Worm (Caenorhabditis elegans) whole organism, L2 larva: ENCODE results near the gene vab-19.

Experiments
- C34F6.9 ChIP-seq: fragments of 150-350 bp; optimal IDR thresholded peaks from 2 replicates; lab custom pipeline; 2014; ENCODE audit warnings: missing biosample characterization, missing genetic modification characterization
- F13H6.1 ChIP-seq: sonication (generic microtip); optimal IDR thresholded peaks from 2 replicates; lab custom pipeline; 2016; ENCODE audit warnings: missing genetic modification characterization, missing compliant biosample characterization
- R02D3.7 ChIP-seq: fragments of 150-350 bp; optimal IDR thresholded peaks from 2 replicates; lab custom pipeline; 2014; ENCODE audit warnings: missing biosample characterization, missing genetic modification characterization
- Y55F3AM.14 ChIP-seq: fragments of 200-800 bp; sonication (Bioruptor generic); optimal IDR thresholded peaks from 2 replicates; lab custom pipeline; 2018; ENCODE audit warnings: mild to moderate bottlenecking, missing genetic modification characterization, missing compliant biosample characterization
- ZK546.5 ChIP-seq: sonication (generic microtip); optimal IDR thresholded peaks from 2 replicates; lab custom pipeline; 2017; ENCODE audit warnings: missing biosample characterization, missing genetic modification characterization
- alr-1 ChIP-seq: fragments of 150-350 bp; optimal IDR thresholded peaks from 2 replicates; lab custom pipeline; 2014; ENCODE audit warnings: missing biosample characterization, missing genetic modification characterization
- aly-2 ChIP-seq: fragments of 150-350 bp; optimal IDR thresholded peaks from 2 replicates; lab custom pipeline; 2014; ENCODE audit warnings: missing biosample characterization, missing genetic modification characterization
- ama-1 ChIP-seq: fragments of 150-350 bp; optimal IDR thresholded peaks from 2 replicates; lab custom pipeline; 2018; ENCODE audit warnings: inconsistent platforms
- blmp-1 ChIP-seq: sonication (generic microtip); optimal IDR thresholded peaks from 2 replicates; lab custom pipeline; 2017; ENCODE audit warnings: missing genetic modification characterization, mild to moderate bottlenecking, missing compliant biosample characterization, antibody characterized with exemption, moderate library complexity; ENCODE audit not compliant: insufficient read depth
- ceh-16 ChIP-seq: fragments of 150-350 bp; optimal IDR thresholded peaks from 2 replicates; lab custom pipeline; 2014; ENCODE audit warnings: missing biosample characterization, missing genetic modification characterization
- ceh-82 ChIP-seq: fragments of 150-350 bp; optimal IDR thresholded peaks from 2 replicates; lab custom pipeline; 2014; ENCODE audit warnings: missing biosample characterization, missing genetic modification characterization
- crh-2 ChIP-seq: sonication (generic microtip); optimal IDR thresholded peaks from 2 replicates; lab custom pipeline; 2017; ENCODE audit warnings: missing biosample characterization, missing genetic modification characterization
- dmd-4 ChIP-seq: sonication (generic microtip); optimal IDR thresholded peaks from 2 replicates; lab custom pipeline; 2017; ENCODE audit warnings: missing biosample characterization, missing genetic modification characterization
- egl-27 ChIP-seq: sonication (generic microtip); optimal IDR thresholded peaks from 3 replicates; lab custom pipeline; 2017; ENCODE audit warnings: missing biosample characterization, missing genetic modification reagents, missing genetic modification characterization
- elt-3 ChIP-seq: sonication (generic microtip); optimal IDR thresholded peaks from 2 replicates; lab custom pipeline; 2017; ENCODE audit warnings: missing biosample characterization, missing genetic modification characterization
- fos-1 ChIP-seq: fragments of 150-350 bp; optimal IDR thresholded peaks from 2 replicates; lab custom pipeline; 2014; ENCODE audit warnings: missing biosample characterization, missing genetic modification characterization
- lin-11 ChIP-seq: fragments of 150-350 bp; sonication (generic microtip); optimal IDR thresholded peaks from 2 replicates; lab custom pipeline; 2014; ENCODE audit warnings: missing biosample characterization, missing genetic modification characterization, inconsistent platforms, mixed read lengths
- lin-13 ChIP-seq: fragments of 150-350 bp; optimal IDR thresholded peaks from 2 replicates; lab custom pipeline; 2014; ENCODE audit warnings: missing biosample characterization, missing genetic modification reagents, missing genetic modification characterization
- lin-39 ChIP-seq: fragments of 150-350 bp; optimal IDR thresholded peaks from 2 replicates; lab custom pipeline; 2014; ENCODE audit warnings: missing biosample characterization, missing genetic modification reagents, missing genetic modification characterization
- lsy-2 ChIP-seq, 2 experiments: fragments of 150-350 bp in 1 of 2; sonication (generic microtip) in 1 of 2; optimal IDR thresholded peaks; 2 replicates each; lab custom pipeline; 2014 to 2017; ENCODE audit warnings: missing biosample characterization in 2 of 2, missing genetic modification characterization in 2 of 2
- mab-5 ChIP-seq: fragments of 150-350 bp; optimal IDR thresholded peaks from 2 replicates; lab custom pipeline; 2014; ENCODE audit warnings: missing biosample characterization, missing genetic modification characterization
- mbf-1 ChIP-seq: sonication (generic microtip); optimal IDR thresholded peaks from 2 replicates; lab custom pipeline; 2017; ENCODE audit warnings: missing biosample characterization, missing genetic modification characterization
- nhr-10 ChIP-seq: sonication (generic microtip); optimal IDR thresholded peaks from 2 replicates; lab custom pipeline; 2017; ENCODE audit warnings: missing biosample characterization, missing genetic modification characterization
- nhr-11 ChIP-seq: fragments of 150-350 bp; optimal IDR thresholded peaks from 2 replicates; lab custom pipeline; 2014; ENCODE audit warnings: missing biosample characterization, missing genetic modification characterization
- nhr-12 ChIP-seq: fragments of 150-350 bp; optimal IDR thresholded peaks from 2 replicates; lab custom pipeline; 2014; ENCODE audit warnings: missing biosample characterization, missing genetic modification characterization
- nhr-129 ChIP-seq: fragments of 150-350 bp; optimal IDR thresholded peaks from 2 replicates; lab custom pipeline; 2014; ENCODE audit warnings: missing biosample characterization, missing genetic modification characterization
- nhr-21 ChIP-seq: fragments of 150-350 bp; optimal IDR thresholded peaks from 2 replicates; lab custom pipeline; 2014; ENCODE audit warnings: missing biosample characterization, missing genetic modification characterization
- nhr-237 ChIP-seq: fragments of 150-350 bp; optimal IDR thresholded peaks from 2 replicates; lab custom pipeline; 2014; ENCODE audit warnings: missing biosample characterization, missing genetic modification characterization
- nhr-25 ChIP-seq: fragments of 150-350 bp; sonication (generic microtip); optimal IDR thresholded peaks from 3 replicates; lab custom pipeline; 2014; ENCODE audit warnings: missing biosample characterization, missing genetic modification characterization
- nhr-6 ChIP-seq: fragments of 150-350 bp; optimal IDR thresholded peaks from 2 replicates; lab custom pipeline; 2014; ENCODE audit warnings: missing biosample characterization, missing genetic modification characterization
- nhr-77 ChIP-seq: fragments of 150-350 bp; optimal IDR thresholded peaks from 2 replicates; lab custom pipeline; 2014; ENCODE audit warnings: missing biosample characterization, missing genetic modification characterization
- peb-1 ChIP-seq: fragments of 150-350 bp; optimal IDR thresholded peaks from 2 replicates; lab custom pipeline; 2014; ENCODE audit warnings: missing biosample characterization, missing genetic modification characterization
- sem-4 ChIP-seq: fragments of 150-350 bp; optimal IDR thresholded peaks from 2 replicates; lab custom pipeline; 2014; ENCODE audit warnings: missing biosample characterization, missing genetic modification reagents, missing genetic modification characterization
- sma-3 ChIP-seq: sonication (generic microtip); optimal IDR thresholded peaks from 2 replicates; lab custom pipeline; 2016; ENCODE audit warnings: missing genetic modification reagents, missing genetic modification characterization, missing compliant biosample characterization
- sma-9 ChIP-seq, 2 experiments: fragments of 150-350 bp in 1 of 2; sonication (generic microtip) in 1 of 2; optimal IDR thresholded peaks; 2 replicates each; lab custom pipeline; 2014 to 2016; ENCODE audit warnings: missing genetic modification characterization in 2 of 2, mild to moderate bottlenecking in 1 of 2, missing biosample characterization in 1 of 2, missing compliant biosample characterization in 1 of 2, missing genetic modification reagents in 1 of 2, moderate library complexity in 1 of 2
- unc-39 ChIP-seq: fragments of 150-350 bp; optimal IDR thresholded peaks from 2 replicates; lab custom pipeline; 2014; ENCODE audit warnings: missing biosample characterization, missing genetic modification characterization
- unc-55 ChIP-seq: fragments of 150-350 bp; sonication (generic microtip); optimal IDR thresholded peaks from 3 replicates; lab custom pipeline; 2014; ENCODE audit warnings: missing biosample characterization, missing genetic modification reagents, missing genetic modification characterization
- zag-1 ChIP-seq: fragments of 150-350 bp; optimal IDR thresholded peaks from 2 replicates; lab custom pipeline; 2014; ENCODE audit warnings: missing biosample characterization, missing genetic modification characterization
- ztf-1 ChIP-seq: fragments of 200-800 bp; sonication (Bioruptor generic); conservative IDR thresholded peaks from 2 replicates; pipeline ENCODE4 v1.3.6; 2022; ENCODE audit warnings: missing genetic modification characterization, missing compliant biosample characterization
- ztf-11 ChIP-seq: sonication (generic microtip); optimal IDR thresholded peaks from 2 replicates; lab custom pipeline; 2017; ENCODE audit warnings: missing biosample characterization, missing genetic modification characterization
- ztf-4 ChIP-seq: fragments of 150-350 bp; optimal IDR thresholded peaks from 2 replicates; lab custom pipeline; 2014; ENCODE audit warnings: missing biosample characterization, missing genetic modification characterization

The vab-19 gene

ce11 chrII:2454822-2455221 lies 11.7 kb downstream of the vab-19 start:
- TF ChIP-seq lin-11 (tag; lab: Kevin White, UChicago): no peak
- TF ChIP-seq blmp-1 (tag; lab: Kevin White, UChicago): no peak
- no peak for TF ChIP-seq nhr-11 (tag; lab: Kevin White, UChicago)
- no peak for TF ChIP-seq unc-55 (GFP tag; lab: Kevin White, UChicago)
- TF ChIP-seq nhr-237 (tag; lab: Kevin White, UChicago): no peak
- no peak for TF ChIP-seq ztf-11 (tag; lab: Kevin White, UChicago)
- TF ChIP-seq F13H6.1 (tag; lab: Kevin White, UChicago): peak; percentile 88
- TF ChIP-seq aly-2 (tag; lab: Kevin White, UChicago): no peak
- TF ChIP-seq sma-3 (GFP tag; lab: Kevin White, UChicago): peak; percentile 27
- TF ChIP-seq zag-1 (tag; lab: Kevin White, UChicago): no peak
- TF ChIP-seq nhr-129 (tag; lab: Kevin White, UChicago): peak; percentile 65
- TF ChIP-seq nhr-77 (tag; lab: Kevin White, UChicago): no peak
- no peak for TF ChIP-seq ZK546.5
- TF ChIP-seq peb-1 (tag; lab: Kevin White, UChicago): peak; percentile 77
- no peak for TF ChIP-seq ama-1
- no peak for TF ChIP-seq nhr-12 (tag; lab: Kevin White, UChicago)
- TF ChIP-seq lin-39 (tag; lab: Kevin White, UChicago): no peak
- no peak for TF ChIP-seq ceh-82 (tag; lab: Kevin White, UChicago)
- no peak for TF ChIP-seq Y55F3AM.14
- TF ChIP-seq R02D3.7: no peak
- TF ChIP-seq fos-1: peak; percentile 85
- no peak for TF ChIP-seq nhr-25 (tag; lab: Kevin White, UChicago)
- no peak for TF ChIP-seq dmd-4 (tag; lab: Kevin White, UChicago)
- no peak for TF ChIP-seq elt-3 (tag; lab: Kevin White, UChicago)
- no peak for TF ChIP-seq unc-39
- TF ChIP-seq ceh-16: no peak
- no peak for TF ChIP-seq ztf-4
- TF ChIP-seq alr-1: no peak
- no peak for TF ChIP-seq nhr-21 (tag; lab: Kevin White, UChicago)
- TF ChIP-seq sma-9 (GFP tag; optimal IDR thresholded peaks at IDR 0.05; lab: Kevin White, UChicago): peak; percentile 9
- TF ChIP-seq sma-9 (tag; optimal IDR thresholded peaks at IDR 0.05; lab: Kevin White, UChicago): no peak

DNA sequence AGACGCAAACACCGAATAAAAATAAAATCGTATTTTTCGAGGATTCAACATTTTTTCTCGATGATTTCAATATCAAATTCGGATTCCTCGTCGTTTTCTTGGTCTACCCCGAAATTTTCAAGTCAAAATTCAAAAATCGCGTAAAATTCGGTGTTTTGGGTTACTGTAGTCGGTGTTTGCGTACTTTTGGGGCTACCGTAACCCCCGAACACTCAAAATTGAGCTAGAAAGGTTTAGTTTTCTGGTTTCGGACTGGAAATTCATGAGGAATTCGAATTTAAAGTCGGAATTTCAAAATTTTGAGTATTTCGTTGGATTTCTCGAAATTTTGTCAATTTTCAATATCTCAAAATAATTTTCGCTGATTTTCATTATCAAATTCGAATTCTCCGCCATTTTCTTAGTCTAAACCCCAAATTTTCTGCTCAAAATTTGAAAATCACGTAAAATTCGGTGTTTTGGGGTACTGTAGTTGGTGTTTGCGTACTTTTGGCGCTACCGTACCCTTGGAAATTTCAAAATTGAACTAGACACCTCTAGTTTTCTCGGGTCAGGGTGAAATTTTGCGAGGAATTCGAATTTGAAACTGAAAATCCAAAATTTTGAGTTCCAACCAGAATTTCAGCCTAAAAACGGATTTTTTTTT lies 13.0 kb downstream of the vab-19 start:
- no peak for TF ChIP-seq nhr-10 (tag; lab: Kevin White, UChicago)
- TF ChIP-seq lsy-2 (tag; optimal IDR thresholded peaks at IDR 0.05; lab: Kevin White, UChicago): peak in 1 of 2 experiments; percentile 71

- TF ChIP-seq nhr-6 (tag; lab: Kevin White, UChicago) (no peak), unc-55 (GFP tag; lab: Kevin White, UChicago) (no peak), ztf-1 (GFP tag; lab: Robert Waterston, UW) (no peak), mab-5 (tag; lab: Kevin White, UChicago) (no peak), sma-9 (GFP tag; optimal IDR thresholded peaks at IDR 0.05; lab: Kevin White, UChicago) (no peak), sma-9 (tag; optimal IDR thresholded peaks at IDR 0.05; lab: Kevin White, UChicago) (no peak), C34F6.9 (tag; lab: Kevin White, UChicago) (no peak)
These were observed 13.9 kb downstream of the vab-19 start for ce11 chrII:2456973-2457372.

- TF ChIP-seq C34F6.9 (tag; lab: Kevin White, UChicago) (no peak), ztf-1 (GFP tag; lab: Robert Waterston, UW) (no peak)
- TF ChIP-seq, all 48 proteins: peak for 0
These were observed 15.8 kb downstream of the vab-19 start, which contains the start of gene pqn-42 for ce11 chrII:2458881-2459280. Gene pqn-42, minus strand, starts transcription at chrII:2458981.

DNA sequence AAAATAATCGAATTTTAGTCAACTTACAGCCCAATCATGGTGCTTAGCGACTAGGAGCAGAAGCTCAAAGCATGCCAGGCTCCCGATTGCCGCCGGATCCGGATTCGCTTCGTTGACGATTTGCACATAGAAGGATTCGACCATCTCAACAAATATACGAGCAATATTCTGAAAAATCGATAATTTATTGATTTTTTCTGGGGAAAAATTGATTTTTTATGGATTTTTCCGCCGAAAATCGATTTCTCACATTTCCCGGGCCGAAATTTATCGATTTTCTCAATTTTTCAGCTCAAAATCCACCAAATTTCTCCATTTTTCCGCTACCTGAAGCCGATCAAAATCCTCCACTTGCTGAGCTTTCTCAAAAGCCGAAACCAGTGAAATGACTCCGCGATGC lies 25.8 kb downstream of the vab-19 start:
- TF ChIP-seq unc-39 (no peak), zag-1 (tag; lab: Kevin White, UChicago) (no peak), crh-2 (tag; lab: Kevin White, UChicago) (no peak), unc-55 (GFP tag; lab: Kevin White, UChicago) (no peak), mbf-1 (tag; lab: Kevin White, UChicago) (no peak), lin-13 (no peak), egl-27 (tag; lab: Kevin White, UChicago) (no peak), sma-3 (GFP tag; lab: Kevin White, UChicago) (no peak), peb-1 (tag; lab: Kevin White, UChicago) (no peak), ZK546.5 (no peak), ama-1 (no peak), F13H6.1 (tag; lab: Kevin White, UChicago) (no peak), mab-5 (tag; lab: Kevin White, UChicago) (no peak), sem-4 (tag; lab: Kevin White, UChicago) (no peak), nhr-21 (tag; lab: Kevin White, UChicago) (no peak), lin-39 (tag; lab: Kevin White, UChicago) (no peak), ztf-1 (GFP tag; lab: Robert Waterston, UW) (no peak), nhr-25 (tag; lab: Kevin White, UChicago) (no peak)
